Worm (Caenorhabditis elegans) whole organism, mixed stage, embryonic: ENCODE results near the gene ZC168.2.

Experiments
- ceh-43 ChIP-seq: fragments of 200-800 bp; sonication (Bioruptor generic); optimal IDR thresholded peaks from 2 replicates; lab custom pipeline; 2018; ENCODE audit warnings: mild to moderate bottlenecking, missing genetic modification characterization, moderate library complexity, missing compliant biosample characterization
- nhr-237 ChIP-seq: fragments of 150-350 bp; optimal IDR thresholded peaks from 2 replicates; lab custom pipeline; 2014; ENCODE audit warnings: missing biosample characterization, missing genetic modification characterization
- nhr-76 ChIP-seq: sonication (generic microtip); optimal IDR thresholded peaks from 2 replicates; lab custom pipeline; 2017; ENCODE audit warnings: missing biosample characterization, missing genetic modification characterization

ce11 chrIV:10705176-10705575 lies 22.7 kb upstream of the ZC168.2 start, which contains the start of gene R102.10:
- TF ChIP-seq nhr-76 (tag; lab: Kevin White, UChicago) (no peak), ceh-43 (GFP tag; lab: Kevin White, UChicago) (no peak), nhr-237 (tag; lab: Kevin White, UChicago) (no peak)
